Worm (Caenorhabditis elegans): Measurements from ENCODE around the gene gcy-34.

Gene gcy-34

DNA sequence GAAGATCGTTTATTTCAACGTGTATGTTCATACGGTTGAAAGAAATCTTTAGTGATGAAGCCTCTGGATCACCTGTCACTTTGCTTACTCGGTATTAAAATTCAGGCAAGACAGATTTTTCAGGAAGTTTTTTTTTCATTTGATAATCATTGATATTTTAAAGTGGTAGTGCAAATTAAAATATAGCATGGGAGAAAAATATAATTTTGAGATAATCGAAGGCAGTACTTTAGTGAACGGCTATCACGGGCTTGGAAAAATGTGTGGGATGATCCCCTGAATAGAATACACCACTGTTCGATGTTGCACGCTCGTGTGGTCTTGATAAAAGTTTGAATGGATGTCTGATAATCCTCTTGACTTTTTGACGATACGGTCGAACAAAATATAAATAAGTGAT lies 41.7 kb upstream of the gcy-34 start:
- no peak for TF ChIP-seq hlh-6 (tag; optimal IDR thresholded peaks at IDR 0.05)
- TF ChIP-seq eyg-1 (tag; optimal IDR thresholded peaks at IDR 0.05): no peak
- TF ChIP-seq C38D4.7 (GFP tag; optimal IDR thresholded peaks at IDR 0.05): no peak
- no peak for TF ChIP-seq pat-9 (tag; optimal IDR thresholded peaks at IDR 0.05)
- TF ChIP-seq T23F11.4 (GFP tag; optimal IDR thresholded peaks at IDR 0.05): no peak
- no peak for TF ChIP-seq unc-42 (tag; optimal IDR thresholded peaks at IDR 0.05)
- TF ChIP-seq tbx-2 (tag; optimal IDR thresholded peaks at IDR 0.05): no peak
- TF ChIP-seq lim-6 (tag; optimal IDR thresholded peaks at IDR 0.05): no peak
- TF ChIP-seq ceh-34 (tag; optimal IDR thresholded peaks at IDR 0.05): no peak
- no peak for TF ChIP-seq ceh-22 (tag; optimal IDR thresholded peaks at IDR 0.05)
- no peak for TF ChIP-seq hlh-30 (tag; optimal IDR thresholded peaks at IDR 0.05; ENCODE audit: insufficient read depth)
- no peak for TF ChIP-seq mec-3 (tag; optimal IDR thresholded peaks at IDR 0.05; ENCODE audit: borderline replicate concordance)
- no peak for TF ChIP-seq nhr-11 (tag; optimal IDR thresholded peaks at IDR 0.05)
- TF ChIP-seq rnt-1 (tag; optimal IDR thresholded peaks at IDR 0.05): no peak
- no peak for TF ChIP-seq fax-1 (tag; optimal IDR thresholded peaks at IDR 0.05)
- no peak for TF ChIP-seq sdc-2 (tag; optimal IDR thresholded peaks at IDR 0.05)
- TF ChIP-seq nhr-232 (tag; optimal IDR thresholded peaks at IDR 0.05): no peak
- no peak for TF ChIP-seq elt-2 (tag; optimal IDR thresholded peaks at IDR 0.05)
- no peak for TF ChIP-seq ceh-2 (tag; optimal IDR thresholded peaks at IDR 0.05)

DNA sequence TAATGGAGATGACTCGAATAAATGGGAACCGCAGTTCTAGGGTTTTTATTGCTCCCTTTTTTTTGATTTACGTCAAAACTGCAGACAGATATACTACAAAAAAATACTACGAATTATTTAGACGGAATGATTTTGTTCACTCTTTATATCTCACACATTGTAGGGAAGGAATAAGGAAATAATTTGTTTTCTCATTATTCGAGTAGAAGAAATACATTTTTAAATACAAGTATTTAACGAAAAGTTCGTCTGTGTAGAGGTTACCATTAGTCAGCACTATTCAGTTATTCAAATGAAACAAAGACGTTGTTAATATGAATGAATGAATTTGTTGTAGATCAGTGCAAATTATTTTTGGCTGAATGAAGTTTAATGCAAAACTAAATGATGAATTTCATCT lies 41.1 kb upstream of the gcy-34 start, which contains the start of gene srd-18:
Gene srd-18 (minus strand): TSS at position 101 of the 400 bp plus-strand sequence.
- TF ChIP-seq tbx-7 (tag; optimal IDR thresholded peaks at IDR 0.05) (no peak), unc-86 (tag; optimal IDR thresholded peaks at IDR 0.05) (no peak), sdc-2 (tag; optimal IDR thresholded peaks at IDR 0.05) (no peak), ceh-45 (GFP tag; IDR thresholded peaks at IDR 0.05) (no peak), ceh-18 (tag; optimal IDR thresholded peaks at IDR 0.05) (no peak), nhr-11 (tag; optimal IDR thresholded peaks at IDR 0.05) (no peak)

DNA sequence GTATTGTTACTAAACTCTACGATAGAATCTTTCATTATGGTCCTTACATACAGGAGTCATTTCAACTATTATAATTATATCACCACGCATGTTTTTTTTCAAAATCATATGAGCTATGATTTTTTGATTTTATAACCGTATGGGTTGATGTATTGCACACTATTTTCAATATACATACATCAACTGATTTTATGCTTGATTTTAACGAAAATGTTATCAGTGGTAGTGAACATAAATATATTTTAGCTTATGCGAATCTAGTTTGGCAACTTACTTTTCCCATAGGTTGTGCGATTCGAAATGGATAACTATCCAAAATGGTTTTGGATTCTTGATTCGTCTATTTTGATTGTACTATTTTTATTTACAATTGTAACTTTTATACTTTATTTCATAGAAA lies 37.9 kb upstream of the gcy-34 start, which contains the start of gene srv-10:
Gene srv-10 (plus strand): TSS at position 301 of the 400 bp plus-strand sequence.
- no peak for TF ChIP-seq ceh-30 (tag; optimal IDR thresholded peaks at IDR 0.05)
- no peak for TF ChIP-seq syd-9 (tag; optimal IDR thresholded peaks at IDR 0.05)
- no peak for TF ChIP-seq unc-42 (tag; optimal IDR thresholded peaks at IDR 0.05)
- no peak for TF ChIP-seq nhr-232 (tag; optimal IDR thresholded peaks at IDR 0.05)
- TF ChIP-seq pag-3 (tag; optimal IDR thresholded peaks at IDR 0.05; ENCODE audit: borderline replicate concordance): no peak
- no peak for TF ChIP-seq rnt-1 (tag; optimal IDR thresholded peaks at IDR 0.05)
- no peak for TF ChIP-seq elt-2 (tag; optimal IDR thresholded peaks at IDR 0.05)
- no peak for TF ChIP-seq ceh-9 (tag; optimal IDR thresholded peaks at IDR 0.05)

DNA sequence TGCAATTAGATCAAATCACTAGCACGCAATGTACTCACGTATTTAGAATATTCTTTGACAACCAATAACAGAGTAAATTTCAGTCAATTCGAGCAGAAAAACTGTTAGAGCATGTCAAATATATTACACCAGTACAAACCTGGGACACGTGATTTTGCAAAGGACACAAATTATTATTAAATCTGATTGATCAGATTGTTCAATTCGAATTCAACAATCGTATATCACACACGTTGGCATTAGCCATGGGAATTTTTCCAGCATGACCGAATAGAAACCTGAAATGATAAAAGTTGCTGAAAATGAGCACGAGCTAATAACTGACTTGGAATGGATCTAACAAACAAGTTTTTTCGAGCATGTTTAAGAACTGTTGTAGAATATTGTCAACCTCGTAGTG lies 37.3 kb upstream of the gcy-34 start, which contains the start of gene srv-9:
Gene srv-9 (minus strand): TSS at position 101 of the 400 bp plus-strand sequence.
- TF ChIP-seq ttx-3 (tag; optimal IDR thresholded peaks at IDR 0.05) (no peak), ceh-9 (tag; optimal IDR thresholded peaks at IDR 0.05) (no peak), ceh-18 (tag; optimal IDR thresholded peaks at IDR 0.05) (no peak), K09A11.1 (tag; optimal IDR thresholded peaks at IDR 0.05; ENCODE audit: insufficient read depth) (no peak), odd-2 (tag; optimal IDR thresholded peaks at IDR 0.05) (no peak), ceh-22 (tag; optimal IDR thresholded peaks at IDR 0.05) (no peak), ama-1 (optimal IDR thresholded peaks at IDR 0.05) (no peak), tbx-2 (tag; optimal IDR thresholded peaks at IDR 0.05) (no peak), hlh-6 (tag; optimal IDR thresholded peaks at IDR 0.05) (no peak), gmeb-2 (tag; optimal IDR thresholded peaks at IDR 0.05) (no peak), fax-1 (tag; optimal IDR thresholded peaks at IDR 0.05) (no peak), npax-4 (tag; optimal IDR thresholded peaks at IDR 0.05) (no peak), nfya-1 (tag; optimal IDR thresholded peaks at IDR 0.05) (no peak), pag-3 (tag; optimal IDR thresholded peaks at IDR 0.05; ENCODE audit: borderline replicate concordance) (no peak), pha-2 (tag; optimal IDR thresholded peaks at IDR 0.05) (no peak), pat-9 (tag; optimal IDR thresholded peaks at IDR 0.05) (no peak)
